Worm (Caenorhabditis elegans) whole organism, mixed stage, embryonic: ENCODE measurements around the gene T23E1.1.

Source experiments
- blmp-1 ChIP-seq: fragments of 150-350 bp; optimal IDR thresholded peaks from 2 replicates; lab custom pipeline; 2014; ENCODE audit warnings: missing biosample characterization, missing genetic modification characterization
- ceh-39 ChIP-seq: fragments of 150-350 bp; optimal IDR thresholded peaks from 2 replicates; lab custom pipeline; 2014; ENCODE audit warnings: missing biosample characterization, missing genetic modification characterization
- ceh-83 ChIP-seq: fragments of 200-800 bp; sonication (Bioruptor generic); optimal IDR thresholded peaks from 2 replicates; lab custom pipeline; 2018; ENCODE audit warnings: mild to moderate bottlenecking, missing genetic modification characterization, missing compliant biosample characterization
- hlh-1 ChIP-seq: fragments of 150-350 bp; optimal IDR thresholded peaks from 2 replicates; lab custom pipeline; 2014; ENCODE audit warnings: missing biosample characterization, missing genetic modification reagents, missing genetic modification characterization
- lsy-2 ChIP-seq: fragments of 150-350 bp; optimal IDR thresholded peaks from 2 replicates; lab custom pipeline; 2014; ENCODE audit warnings: missing biosample characterization, missing genetic modification characterization
- nhr-12 ChIP-seq: fragments of 150-350 bp; optimal IDR thresholded peaks from 2 replicates; lab custom pipeline; 2014; ENCODE audit warnings: missing biosample characterization, missing genetic modification characterization
- nhr-2 ChIP-seq: fragments of 150-350 bp; optimal IDR thresholded peaks from 2 replicates; lab custom pipeline; 2014; ENCODE audit warnings: missing biosample characterization, missing genetic modification characterization
- nhr-237 ChIP-seq: fragments of 150-350 bp; optimal IDR thresholded peaks from 2 replicates; lab custom pipeline; 2014; ENCODE audit warnings: missing biosample characterization, missing genetic modification characterization
- nhr-28 ChIP-seq: fragments of 150-350 bp; optimal IDR thresholded peaks from 2 replicates; lab custom pipeline; 2014; ENCODE audit warnings: missing biosample characterization, missing genetic modification characterization
- nhr-76 ChIP-seq: sonication (generic microtip); optimal IDR thresholded peaks from 2 replicates; lab custom pipeline; 2017; ENCODE audit warnings: missing biosample characterization, missing genetic modification characterization
- pha-4 ChIP-seq: fragments of 150-350 bp; optimal IDR thresholded peaks from 2 replicates; lab custom pipeline; 2018; ENCODE audit warnings: missing biosample characterization, missing genetic modification reagents, missing genetic modification characterization
- snpc-4 ChIP-seq: fragments of 150-350 bp; optimal IDR thresholded peaks from 2 replicates; lab custom pipeline; 2014; ENCODE audit warnings: missing biosample characterization, missing genetic modification characterization
- unc-39 ChIP-seq: fragments of 150-350 bp; optimal IDR thresholded peaks from 2 replicates; lab custom pipeline; 2014; ENCODE audit warnings: missing biosample characterization, missing genetic modification characterization
- zip-8 ChIP-seq: fragments of 150-350 bp; optimal IDR thresholded peaks from 2 replicates; lab custom pipeline; 2014; ENCODE audit warnings: missing biosample characterization, missing genetic modification characterization

- TF ChIP-seq nhr-12 (no peak), nhr-237 (no peak), lsy-2 (tag; lab: Kevin White, UChicago) (no peak), unc-39 (tag; lab: Kevin White, UChicago) (no peak), hlh-1 (tag; lab: Kevin White, UChicago) (no peak), ceh-39 (tag; lab: Kevin White, UChicago) (no peak), nhr-28 (tag; lab: Kevin White, UChicago) (no peak), snpc-4 (tag; lab: Kevin White, UChicago) (no peak), ceh-83 (GFP tag; lab: Kevin White, UChicago) (no peak), nhr-76 (tag; lab: Kevin White, UChicago) (no peak), nhr-2 (tag; lab: Kevin White, UChicago) (no peak), blmp-1 (tag; lab: Kevin White, UChicago) (no peak), zip-8 (tag; lab: Kevin White, UChicago) (no peak), pha-4 (tag; lab: Kevin White, UChicago) (no peak)
Measured at ce11 chrIV:3121060-3121459, 30.1 kb upstream of the T23E1.1 start.
